Fruit fly (Drosophila melanogaster) whole organism, embryonic: ENCODE data around the gene gpp.

Source experiments
- Antp ChIP-seq: fragments of 200-800 bp; sonication (Bioruptor generic); optimal IDR thresholded peaks from 3 replicates; lab custom pipeline; 2016; ENCODE audit warnings: missing biosample characterization, missing genetic modification characterization
- Bdp1 ChIP-seq: fragments of 200-800 bp; sonication (Bioruptor generic); optimal IDR thresholded peaks from 3 replicates; lab custom pipeline; 2016; ENCODE audit warnings: missing biosample characterization, missing genetic modification characterization
- Bgb ChIP-seq: fragments of 200-800 bp; sonication (Bioruptor generic); IDR thresholded peaks from 2 replicates; pipeline ENCODE4 v1.3.6; 2022; ENCODE audit warnings: missing biosample characterization, missing genetic modification characterization; ENCODE audit not compliant: partially characterized antibody
- CG10147 ChIP-seq: fragments of 200-800 bp; sonication (Bioruptor generic); optimal IDR thresholded peaks from 2 replicates; lab custom pipeline; 2019; ENCODE audit warnings: missing biosample characterization, mild to moderate bottlenecking, missing genetic modification characterization, moderate library complexity
- CG10321 ChIP-seq: fragments of 200-800 bp; sonication (Bioruptor generic); IDR thresholded peaks from 2 replicates; pipeline ENCODE4 v1.3.6; 2022; ENCODE audit warnings: missing biosample characterization, missing genetic modification characterization
- CG10543 ChIP-seq: fragments of 200-800 bp; sonication (Bioruptor generic); optimal IDR thresholded peaks from 3 replicates; lab custom pipeline; 2017; ENCODE audit warnings: missing biosample characterization, mild to moderate bottlenecking, missing genetic modification characterization, moderate library complexity
- CG12769 ChIP-seq: fragments of 200-800 bp; sonication (Bioruptor generic); optimal IDR thresholded peaks from 2 replicates; lab custom pipeline; 2019; ENCODE audit warnings: missing biosample characterization, mild to moderate bottlenecking, missing genetic modification characterization, moderate library complexity
- CG14860 ChIP-seq: fragments of 200-800 bp; sonication (Bioruptor generic); IDR thresholded peaks from 3 replicates; pipeline ENCODE4 v1.3.6; 2022; ENCODE audit warnings: missing biosample characterization, missing genetic modification characterization; ENCODE audit not compliant: partially characterized antibody
- CG15269 ChIP-seq: fragments of 200-800 bp; sonication (Bioruptor generic); optimal IDR thresholded peaks from 2 replicates; lab custom pipeline; 2018; ENCODE audit warnings: missing biosample characterization, mild to moderate bottlenecking, missing genetic modification characterization, moderate library complexity
- CG15696 ChIP-seq: fragments of 200-800 bp; sonication (Bioruptor generic); optimal IDR thresholded peaks from 2 replicates; lab custom pipeline; 2019; ENCODE audit warnings: missing biosample characterization, mild to moderate bottlenecking, missing genetic modification characterization, moderate library complexity
- CG1792 ChIP-seq: fragments of 200-800 bp; sonication (Bioruptor generic); optimal IDR thresholded peaks from 2 replicates; lab custom pipeline; 2016; ENCODE audit warnings: missing biosample characterization, missing genetic modification characterization
- CG18262 ChIP-seq: fragments of 200-800 bp; optimal IDR thresholded peaks from 3 replicates; lab custom pipeline; 2019; ENCODE audit warnings: missing biosample characterization, mild to moderate bottlenecking, missing genetic modification characterization, moderate library complexity
- CG3281 ChIP-seq: fragments of 200-800 bp; sonication (Bioruptor generic); optimal IDR thresholded peaks from 3 replicates; lab custom pipeline; 2017; ENCODE audit warnings: missing biosample characterization, mild to moderate bottlenecking, missing genetic modification characterization
- CG34224 ChIP-seq: fragments of 200-800 bp; sonication (Bioruptor generic); IDR thresholded peaks from 3 replicates; pipeline ENCODE4 v1.3.6; 2022; ENCODE audit warnings: missing biosample characterization, missing genetic modification characterization; ENCODE audit not compliant: partially characterized antibody
- CG3847 ChIP-seq: fragments of 200-800 bp; sonication (Bioruptor generic); IDR thresholded peaks from 2 replicates; pipeline ENCODE4 v1.3.6; 2022; ENCODE audit warnings: missing biosample characterization, missing genetic modification characterization
- CG4404 ChIP-seq: fragments of 200-800 bp; sonication (Bioruptor generic); IDR thresholded peaks from 2 replicates; pipeline ENCODE4 v1.3.6; 2022; ENCODE audit warnings: missing biosample characterization, missing genetic modification characterization
- CG4730 ChIP-seq: fragments of 200-800 bp; sonication (Bioruptor generic); IDR thresholded peaks from 2 replicates; pipeline ENCODE4 v1.3.6; 2022; ENCODE audit warnings: missing biosample characterization, missing genetic modification characterization
- CG6813 ChIP-seq: fragments of 200-800 bp; sonication (Bioruptor generic); optimal IDR thresholded peaks from 2 replicates; lab custom pipeline; 2017; ENCODE audit warnings: missing biosample characterization, missing genetic modification characterization, mild to moderate bottlenecking, moderate library complexity, missing genetic modification reagents
- CG7357 ChIP-seq: fragments of 200-800 bp; sonication (Bioruptor generic); IDR thresholded peaks from 3 replicates; pipeline ENCODE4 v1.3.6; 2022; ENCODE audit warnings: missing biosample characterization, missing genetic modification characterization
- CG7928 ChIP-seq: fragments of 200-800 bp; sonication (Bioruptor generic); optimal IDR thresholded peaks from 2 replicates; lab custom pipeline; 2017; ENCODE audit warnings: missing biosample characterization, mild to moderate bottlenecking, missing genetic modification characterization
- CG8281 ChIP-seq: fragments of 200-800 bp; sonication (Bioruptor generic); optimal IDR thresholded peaks from 2 replicates; lab custom pipeline; 2018; ENCODE audit warnings: missing biosample characterization, mild to moderate bottlenecking, missing genetic modification characterization, moderate library complexity
- CG8944 ChIP-seq: fragments of 200-800 bp; sonication (Bioruptor generic); optimal IDR thresholded peaks from 3 replicates; lab custom pipeline; 2016; ENCODE audit warnings: missing biosample characterization, missing genetic modification characterization
- CG9727 ChIP-seq: fragments of 200-800 bp; sonication (Bioruptor generic); optimal IDR thresholded peaks from 3 replicates; lab custom pipeline; 2017; ENCODE audit warnings: missing biosample characterization, mild to moderate bottlenecking, missing genetic modification characterization
- CHES-1-like ChIP-seq: fragments of 200-800 bp; sonication (Bioruptor generic); optimal IDR thresholded peaks from 2 replicates; lab custom pipeline; 2016; ENCODE audit warnings: missing biosample characterization, missing genetic modification characterization
- Deaf1 ChIP-seq: fragments of 200-800 bp; optimal IDR thresholded peaks from 3 replicates; lab custom pipeline; 2019; ENCODE audit warnings: missing biosample characterization, mild to moderate bottlenecking, missing genetic modification characterization, moderate library complexity
- Dll ChIP-seq: fragments of 200-800 bp; sonication (Bioruptor generic); IDR thresholded peaks from 4 replicates; pipeline ENCODE4 v1.3.6; 2022; ENCODE audit warnings: missing biosample characterization, missing genetic modification characterization; ENCODE audit not compliant: partially characterized antibody
- Dp ChIP-seq: fragments of 200-800 bp; sonication (Bioruptor generic); optimal IDR thresholded peaks from 2 replicates; lab custom pipeline; 2018; ENCODE audit warnings: missing biosample characterization, mild to moderate bottlenecking, missing genetic modification characterization, moderate library complexity
- HHEX ChIP-seq: fragments of 200-800 bp; sonication (Bioruptor generic); optimal IDR thresholded peaks from 3 replicates; lab custom pipeline; 2017; ENCODE audit warnings: missing biosample characterization, mild to moderate bottlenecking, missing genetic modification characterization, missing genetic modification reagents
- Oli ChIP-seq: fragments of 200-800 bp; sonication (Bioruptor generic); optimal IDR thresholded peaks from 2 replicates; lab custom pipeline; 2018; ENCODE audit warnings: missing biosample characterization, mild to moderate bottlenecking, missing genetic modification characterization, moderate library complexity
- Side ChIP-seq: fragments of 200-800 bp; sonication (Bioruptor generic); optimal IDR thresholded peaks from 2 replicates; lab custom pipeline; 2016; ENCODE audit warnings: missing biosample characterization, missing genetic modification characterization
- Sox102F ChIP-seq: fragments of 200-800 bp; sonication (Bioruptor generic); optimal IDR thresholded peaks from 2 replicates; lab custom pipeline; 2018; ENCODE audit warnings: missing biosample characterization, mild to moderate bottlenecking, missing genetic modification characterization, moderate library complexity
- Sry-β ChIP-seq: fragments of 200-800 bp; sonication (Bioruptor generic); optimal IDR thresholded peaks from 2 replicates; lab custom pipeline; 2018; ENCODE audit warnings: missing biosample characterization, mild to moderate bottlenecking, missing genetic modification characterization, moderate library complexity
- amos ChIP-seq: fragments of 200-800 bp; sonication (Bioruptor generic); IDR thresholded peaks from 2 replicates; pipeline ENCODE4 v1.3.6; 2022; ENCODE audit warnings: missing biosample characterization, missing genetic modification characterization; ENCODE audit not compliant: partially characterized antibody
- br ChIP-seq: fragments of >200 bp; optimal IDR thresholded peaks from 2 replicates; lab custom pipeline; 2017
- eve ChIP-seq, 2 experiments: fragments of >200 bp; optimal IDR thresholded peaks; 2 replicates each; lab custom pipeline; 2017; ENCODE audit warnings: missing biosample characterization in 2 of 2, missing genetic modification characterization in 2 of 2
- fd102C ChIP-seq: fragments of 200-800 bp; sonication (Bioruptor generic); optimal IDR thresholded peaks from 2 replicates; lab custom pipeline; 2018; ENCODE audit warnings: missing biosample characterization, mild to moderate bottlenecking, missing genetic modification characterization, moderate library complexity
- grn ChIP-seq: fragments of 200-800 bp; sonication (Bioruptor generic); optimal IDR thresholded peaks from 3 replicates; lab custom pipeline; 2017; ENCODE audit warnings: missing biosample characterization, missing genetic modification characterization
- insv ChIP-seq, 2 experiments: fragments of 200-800 bp; sonication (Bioruptor generic); optimal IDR thresholded peaks; 3 replicates each; lab custom pipeline; 2016 to 2018; ENCODE audit warnings: missing biosample characterization in 2 of 2, missing genetic modification characterization in 2 of 2
- nau ChIP-seq: fragments of 200-800 bp; sonication (Bioruptor generic); optimal IDR thresholded peaks from 3 replicates; lab custom pipeline; 2017; ENCODE audit warnings: missing biosample characterization, mild to moderate bottlenecking, missing genetic modification characterization, missing genetic modification reagents
- nerfin-2 ChIP-seq: fragments of 200-800 bp; sonication (Bioruptor generic); IDR thresholded peaks from 2 replicates; pipeline ENCODE4 v1.3.6; 2022; ENCODE audit warnings: missing biosample characterization, missing genetic modification characterization; ENCODE audit not compliant: partially characterized antibody
- pfk ChIP-seq: fragments of 200-800 bp; sonication (Bioruptor generic); optimal IDR thresholded peaks from 2 replicates; lab custom pipeline; 2018; ENCODE audit warnings: missing biosample characterization, mild to moderate bottlenecking, missing genetic modification characterization, moderate library complexity
- pzg ChIP-seq: fragments of 200-800 bp; sonication (Bioruptor generic); optimal IDR thresholded peaks from 3 replicates; lab custom pipeline; 2018; ENCODE audit warnings: missing biosample characterization, mild to moderate bottlenecking, missing genetic modification characterization, moderate library complexity
- row ChIP-seq: fragments of 200-800 bp; sonication (Bioruptor generic); IDR thresholded peaks from 3 replicates; pipeline ENCODE4 v1.3.6; 2022; ENCODE audit warnings: missing biosample characterization, missing genetic modification characterization
- sd ChIP-seq: fragments of 200-800 bp; sonication (Bioruptor generic); optimal IDR thresholded peaks from 3 replicates; lab custom pipeline; 2018; ENCODE audit warnings: missing biosample characterization, mild to moderate bottlenecking, missing genetic modification characterization, moderate library complexity
- sens ChIP-seq: fragments of 200-800 bp; sonication (Bioruptor generic); peaks from one replicate; lab custom pipeline; 2016; ENCODE audit warnings: missing biosample characterization, missing genetic modification characterization
- sna ChIP-seq: fragments of 200-800 bp; sonication (Bioruptor generic); IDR thresholded peaks from 2 replicates; pipeline ENCODE4 v1.3.6; 2022; ENCODE audit warnings: missing biosample characterization, missing genetic modification characterization; ENCODE audit not compliant: partially characterized antibody
- sqz ChIP-seq: fragments of 200-800 bp; sonication (Bioruptor generic); optimal IDR thresholded peaks from 3 replicates; lab custom pipeline; 2018; ENCODE audit warnings: missing biosample characterization, mild to moderate bottlenecking, missing genetic modification characterization
- trem ChIP-seq: fragments of 200-800 bp; optimal IDR thresholded peaks from 3 replicates; lab custom pipeline; 2019; ENCODE audit warnings: missing biosample characterization, mild to moderate bottlenecking, missing genetic modification characterization, moderate library complexity
- tx ChIP-seq: fragments of 200-800 bp; sonication (Bioruptor generic); optimal IDR thresholded peaks from 2 replicates; lab custom pipeline; 2016; ENCODE audit warnings: missing biosample characterization, missing genetic modification characterization
- zen2 ChIP-seq: fragments of 200-800 bp; sonication (Bioruptor generic); IDR thresholded peaks from 3 replicates; pipeline ENCODE4 v1.3.6; 2022; ENCODE audit warnings: missing biosample characterization, missing genetic modification characterization; ENCODE audit not compliant: partially characterized antibody

Gene gpp

DNA sequence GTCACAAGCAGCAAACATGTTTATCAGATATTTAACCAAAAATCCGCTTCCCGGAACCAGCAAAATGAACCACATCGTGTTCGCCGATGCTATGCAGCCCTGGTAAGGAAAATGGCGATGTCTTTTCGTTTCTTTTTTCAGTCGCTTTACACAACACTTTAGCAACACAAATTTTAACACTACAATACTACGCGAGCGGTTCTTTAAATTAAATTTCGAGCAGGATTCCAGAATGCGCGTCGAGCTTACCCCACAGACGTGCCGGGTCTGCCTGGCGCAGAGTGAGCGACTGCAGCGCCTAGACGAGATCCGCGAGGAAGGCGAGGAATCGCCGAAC, 50.4 kb downstream of the gpp start, which contains the start of gene Zif (continued):
- TF ChIP-seq br (lab: Kevin White, UChicago) = no peak
- peak; percentile 30 for TF ChIP-seq CG1792 (GFP tag; lab: Kevin White, UChicago)
- TF ChIP-seq CG9727 (GFP tag; lab: Kevin White, UChicago) = no peak
- no peak for TF ChIP-seq CG8281 (tag; lab: Kevin White, UChicago)
- peak; percentile 91 for TF ChIP-seq CG7928
- no peak for TF ChIP-seq pfk (GFP tag; lab: Kevin White, UChicago)
- TF ChIP-seq Dp = peak; percentile 72
- no peak for TF ChIP-seq CG7357 (GFP tag; lab: Robert Waterston, UW)
- no peak for TF ChIP-seq CG10543 (GFP tag; lab: Kevin White, UChicago)
- TF ChIP-seq CHES-1-like (GFP tag; lab: Kevin White, UChicago) = peak; percentile 14
- peak; percentile 71 for TF ChIP-seq CG8944 (GFP tag; lab: Kevin White, UChicago)
- TF ChIP-seq Bdp1 = peak; percentile 35
- TF ChIP-seq fd102C = no peak
- TF ChIP-seq Antp (GFP tag; lab: Kevin White, UChicago) = peak; percentile 42
- peak; percentile 64 for TF ChIP-seq CG3847
- TF ChIP-seq insv (GFP tag; optimal IDR thresholded peaks at IDR 0.05; lab: Kevin White, UChicago) = no peak
- TF ChIP-seq CG10147 (GFP tag; lab: Kevin White, UChicago) = no peak
- TF ChIP-seq Side (GFP tag; lab: Kevin White, UChicago) = peak; percentile 37
- peak; percentile 65 for TF ChIP-seq pzg
- no peak for TF ChIP-seq CG4730 (GFP tag; lab: Robert Waterston, UW)
- TF ChIP-seq CG4404 (GFP tag; lab: Robert Waterston, UW) = peak; percentile 45; the same call in 1 of the 2 replicates
- TF ChIP-seq CG3281 (GFP tag; lab: Kevin White, UChicago) = no peak
- TF ChIP-seq eve (GFP tag; optimal IDR thresholded peaks at IDR 0.05; lab: Kevin White, UChicago) = no peak
- no peak for TF ChIP-seq CG18262 (tag; lab: Kevin White, UChicago)
- TF ChIP-seq trem (tag; lab: Kevin White, UChicago) = peak; percentile 23
- TF ChIP-seq CG12769 (tag; lab: Kevin White, UChicago) = no peak

DNA sequence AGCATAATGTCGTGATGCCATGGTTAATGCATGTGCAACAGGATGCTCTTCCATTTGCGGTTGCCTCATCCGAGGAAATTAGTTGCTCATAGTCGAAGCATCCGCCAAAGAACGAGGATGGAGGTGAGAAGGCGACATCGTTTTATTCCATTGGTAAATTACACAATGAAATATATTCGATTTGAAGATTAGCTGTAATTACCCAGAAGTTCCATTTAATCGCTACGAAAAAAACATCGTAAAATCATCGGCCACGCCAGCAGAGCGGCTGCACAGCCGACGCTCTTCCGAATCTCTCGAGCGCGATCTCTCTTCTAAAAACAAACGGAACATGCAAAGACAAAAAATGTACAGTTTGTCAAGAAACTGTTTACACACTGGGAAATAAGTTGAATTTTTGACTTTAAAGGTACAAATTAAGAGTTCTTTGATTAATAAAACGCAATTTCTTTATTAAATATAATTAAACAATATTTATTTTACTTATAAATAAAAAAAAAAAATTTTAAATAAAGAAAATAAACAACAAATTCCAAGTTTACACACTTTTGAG, 54.0 kb downstream of the gpp start:
- TF ChIP-seq Bgb (peak; percentile 15; the same call in 1 of the 2 replicates), nerfin-2 (GFP tag; lab: Robert Waterston, UW) (no peak), tx (GFP tag; lab: Kevin White, UChicago) (no peak), CG6813 (GFP tag; lab: Kevin White, UChicago) (no peak), nau (GFP tag; lab: Kevin White, UChicago) (no peak), amos (GFP tag; lab: Robert Waterston, UW) (peak; percentile 42; the same call in 1 of the 2 replicates), HHEX (GFP tag; lab: Kevin White, UChicago) (no peak), zen2 (GFP tag; lab: Robert Waterston, UW) (peak; percentile 69), CG15269 (tag; lab: Kevin White, UChicago) (peak; percentile 39), CG34224 (GFP tag; lab: Robert Waterston, UW) (peak; percentile 69), Deaf1 (tag; lab: Kevin White, UChicago) (peak; percentile 56), Sox102F (GFP tag; lab: Kevin White, UChicago) (no peak), sd (tag; lab: Kevin White, UChicago) (peak; percentile 60), CG14860 (GFP tag; lab: Robert Waterston, UW) (peak; percentile 35; the same call in 1 of the 3 replicates), Sry-β (peak; percentile 73), CG10321 (no peak), Oli (tag; lab: Kevin White, UChicago) (no peak), sna (GFP tag; lab: Robert Waterston, UW) (peak; percentile 65), grn (GFP tag; lab: Kevin White, UChicago) (no peak), sens (peak; percentile 20), row (peak; percentile 63), CG15696 (tag; lab: Kevin White, UChicago) (no peak), Dll (GFP tag; lab: Robert Waterston, UW) (peak; percentile 81), sqz (GFP tag; lab: Kevin White, UChicago) (peak; percentile 31)
